Fruit fly (Drosophila melanogaster) whole organism, embryonic: ENCODE measurements around the gene CheB38c.

Source experiments
- Aef1 ChIP-seq: fragments of 200-800 bp; sonication (Bioruptor generic); IDR thresholded peaks from 3 replicates; pipeline ENCODE4 v1.3.6; 2022; ENCODE audit warnings: missing biosample characterization, missing genetic modification characterization
- Asciz ChIP-seq: fragments of 200-800 bp; sonication (Bioruptor generic); optimal IDR thresholded peaks from 2 replicates; lab custom pipeline; 2017; ENCODE audit warnings: missing biosample characterization, mild to moderate bottlenecking, missing genetic modification characterization, missing genetic modification reagents
- BEAF-32 ChIP-seq: fragments of 200-800 bp; sonication (Bioruptor generic); optimal IDR thresholded peaks from 3 replicates; lab custom pipeline; 2017; ENCODE audit warnings: missing biosample characterization, missing genetic modification characterization, mild to moderate bottlenecking, moderate library complexity, missing genetic modification reagents
- CG10267 ChIP-seq: fragments of 200-800 bp; sonication (Bioruptor generic); optimal IDR thresholded peaks from 2 replicates; lab custom pipeline; 2018; ENCODE audit warnings: missing biosample characterization, mild to moderate bottlenecking, missing genetic modification characterization, moderate library complexity
- CG10366 ChIP-seq: fragments of 200-800 bp; sonication (Bioruptor generic); IDR thresholded peaks from 2 replicates; pipeline ENCODE4 v1.3.6; 2022; ENCODE audit warnings: missing biosample characterization, missing genetic modification characterization
- CG10654 ChIP-seq: fragments of 200-800 bp; sonication (Bioruptor generic); optimal IDR thresholded peaks from 2 replicates; lab custom pipeline; 2016; ENCODE audit warnings: missing biosample characterization, missing genetic modification characterization
- CG10959 ChIP-seq: fragments of 200-800 bp; sonication (Bioruptor generic); IDR thresholded peaks from 2 replicates; pipeline ENCODE4 v1.3.6; 2022; ENCODE audit warnings: missing biosample characterization, missing genetic modification characterization
- CG11247 ChIP-seq: fragments of 200-800 bp; sonication (Bioruptor generic); IDR thresholded peaks from 2 replicates; pipeline ENCODE4 v1.3.6; 2022; ENCODE audit warnings: missing biosample characterization, missing genetic modification characterization
- CG13287 ChIP-seq: fragments of 200-800 bp; sonication (Bioruptor generic); IDR thresholded peaks from 2 replicates; pipeline ENCODE4 v1.3.6; 2022; ENCODE audit warnings: missing biosample characterization, missing genetic modification characterization; ENCODE audit not compliant: partially characterized antibody
- CG13894 ChIP-seq: fragments of 200-800 bp; sonication (Bioruptor generic); optimal IDR thresholded peaks from 3 replicates; lab custom pipeline; 2018; ENCODE audit warnings: missing biosample characterization, mild to moderate bottlenecking, missing genetic modification characterization, moderate library complexity
- CG15073 ChIP-seq: fragments of 200-800 bp; sonication (Bioruptor generic); optimal IDR thresholded peaks from 2 replicates; lab custom pipeline; 2016; ENCODE audit warnings: missing biosample characterization, missing genetic modification characterization
- CG17568 ChIP-seq: fragments of 200-800 bp; sonication (Bioruptor generic); optimal IDR thresholded peaks from 2 replicates; lab custom pipeline; 2018; ENCODE audit warnings: missing biosample characterization, mild to moderate bottlenecking, missing genetic modification characterization, moderate library complexity
- CG1832 ChIP-seq: fragments of 200-800 bp; sonication (Bioruptor generic); optimal IDR thresholded peaks from 2 replicates; lab custom pipeline; 2017; ENCODE audit warnings: missing biosample characterization, mild to moderate bottlenecking, missing genetic modification characterization, inconsistent platforms
- CG2875 ChIP-seq: fragments of 200-800 bp; sonication (Bioruptor generic); optimal IDR thresholded peaks from 2 replicates; lab custom pipeline; 2017; ENCODE audit warnings: missing biosample characterization, mild to moderate bottlenecking, missing genetic modification characterization, missing genetic modification reagents
- CG31388 ChIP-seq: fragments of 200-800 bp; sonication (Bioruptor generic); optimal IDR thresholded peaks from 2 replicates; lab custom pipeline; 2016; ENCODE audit warnings: missing biosample characterization, missing genetic modification characterization
- CG4617 ChIP-seq: fragments of 200-800 bp; sonication (Bioruptor generic); optimal IDR thresholded peaks from 3 replicates; lab custom pipeline; 2016; ENCODE audit warnings: missing biosample characterization, missing genetic modification characterization, borderline replicate concordance
- Camta ChIP-seq: fragments of 200-800 bp; sonication (Bioruptor generic); optimal IDR thresholded peaks from 2 replicates; lab custom pipeline; 2016; ENCODE audit warnings: missing biosample characterization, missing genetic modification characterization
- CrebB ChIP-seq: fragments of 200-800 bp; sonication (Bioruptor generic); optimal IDR thresholded peaks from 3 replicates; lab custom pipeline; 2018; ENCODE audit warnings: missing biosample characterization, mild to moderate bottlenecking, missing genetic modification characterization
- Dp ChIP-seq: fragments of 200-800 bp; sonication (Bioruptor generic); optimal IDR thresholded peaks from 2 replicates; lab custom pipeline; 2018; ENCODE audit warnings: missing biosample characterization, mild to moderate bottlenecking, missing genetic modification characterization, moderate library complexity
- Hey ChIP-seq: fragments of 200-800 bp; sonication (Bioruptor generic); optimal IDR thresholded peaks from 3 replicates; lab custom pipeline; 2018; ENCODE audit warnings: missing biosample characterization, mild to moderate bottlenecking, missing genetic modification characterization
- Hr51 ChIP-seq, 2 experiments: fragments of 200-800 bp; sonication (Bioruptor generic); optimal IDR thresholded peaks; 2 replicates in 1 of 2; 3 replicates in 1 of 2; lab custom pipeline; 2016 to 2018; ENCODE audit warnings: missing biosample characterization in 2 of 2, missing genetic modification characterization in 2 of 2, mild to moderate bottlenecking in 1 of 2, moderate library complexity in 1 of 2
- Hr78 ChIP-seq, 2 experiments: fragments of 200-800 bp in 1 of 2; fragments of >200 bp in 1 of 2; sonication (Bioruptor generic) in 1 of 2; optimal IDR thresholded peaks; 2 replicates each; lab custom pipeline; 2017 to 2019; ENCODE audit warnings: missing biosample characterization in 2 of 2, missing genetic modification characterization in 2 of 2, mild to moderate bottlenecking in 1 of 2, moderate library complexity in 1 of 2
- Hsf ChIP-seq: fragments of 200-800 bp; sonication (Bioruptor generic); optimal IDR thresholded peaks from 3 replicates; lab custom pipeline; 2016; ENCODE audit warnings: missing biosample characterization, missing genetic modification characterization
- MTF-1 ChIP-seq: fragments of 200-800 bp; sonication (Bioruptor generic); optimal IDR thresholded peaks from 2 replicates; lab custom pipeline; 2018; ENCODE audit warnings: missing biosample characterization, mild to moderate bottlenecking, missing genetic modification characterization, borderline replicate concordance
- NC2β ChIP-seq: fragments of 200-800 bp; sonication (Bioruptor generic); optimal IDR thresholded peaks from 2 replicates; lab custom pipeline; 2016; ENCODE audit warnings: missing biosample characterization, missing genetic modification characterization
- Nf-YB ChIP-seq: fragments of 200-800 bp; sonication (Bioruptor generic); optimal IDR thresholded peaks from 3 replicates; lab custom pipeline; 2019; ENCODE audit warnings: missing biosample characterization, mild to moderate bottlenecking, missing genetic modification characterization, moderate library complexity
- Nf-YC ChIP-seq: fragments of 200-800 bp; optimal IDR thresholded peaks from 3 replicates; lab custom pipeline; 2019; ENCODE audit warnings: missing biosample characterization, mild to moderate bottlenecking, missing genetic modification characterization, moderate library complexity
- Taf1 ChIP-seq: fragments of 200-800 bp; sonication (Bioruptor generic); IDR thresholded peaks from 2 replicates; pipeline ENCODE4 v1.3.6; 2022; ENCODE audit warnings: missing biosample characterization, missing genetic modification characterization
- aop ChIP-seq: fragments of 200-800 bp; sonication (Bioruptor generic); IDR thresholded peaks from 2 replicates; pipeline ENCODE4 v1.3.6; 2022; ENCODE audit warnings: missing biosample characterization, missing genetic modification characterization
- bab2 ChIP-seq: fragments of 200-800 bp; sonication (Bioruptor generic); optimal IDR thresholded peaks from 2 replicates; lab custom pipeline; 2016; ENCODE audit warnings: missing biosample characterization, missing genetic modification characterization
- bbx ChIP-seq: fragments of 200-800 bp; sonication (Bioruptor generic); IDR thresholded peaks from 2 replicates; pipeline ENCODE4 v1.3.6; 2022; ENCODE audit warnings: missing biosample characterization, missing genetic modification characterization; ENCODE audit not compliant: partially characterized antibody
- btn ChIP-seq: fragments of 200-800 bp; sonication (Bioruptor generic); optimal IDR thresholded peaks from 2 replicates; lab custom pipeline; 2016; ENCODE audit warnings: missing biosample characterization, missing genetic modification characterization
- chif ChIP-seq, 2 experiments: fragments of 200-800 bp; sonication (Bioruptor generic); optimal IDR thresholded peaks; 3 replicates each; lab custom pipeline; 2016; ENCODE audit warnings: missing biosample characterization in 2 of 2, missing genetic modification characterization in 2 of 2
- dan ChIP-seq: fragments of 200-800 bp; sonication (Bioruptor generic); IDR thresholded peaks from 2 replicates; pipeline ENCODE4 v1.3.6; 2022; ENCODE audit warnings: missing biosample characterization, missing genetic modification characterization
- disco-r ChIP-seq: fragments of 200-800 bp; sonication (Bioruptor generic); optimal IDR thresholded peaks from 2 replicates; lab custom pipeline; 2016; ENCODE audit warnings: missing biosample characterization, missing genetic modification characterization
- exex ChIP-seq: fragments of 200-800 bp; sonication (Bioruptor generic); optimal IDR thresholded peaks from 4 replicates; lab custom pipeline; 2018; ENCODE audit warnings: missing biosample characterization, mild to moderate bottlenecking, missing genetic modification characterization, moderate library complexity
- fd3F ChIP-seq: fragments of 200-800 bp; sonication (Bioruptor generic); optimal IDR thresholded peaks from 2 replicates; lab custom pipeline; 2018; ENCODE audit warnings: missing biosample characterization, mild to moderate bottlenecking, missing genetic modification characterization, moderate library complexity
- gcm ChIP-seq: fragments of 200-800 bp; sonication (Bioruptor generic); optimal IDR thresholded peaks from 2 replicates; lab custom pipeline; 2019; ENCODE audit warnings: missing biosample characterization, mild to moderate bottlenecking, missing genetic modification characterization, moderate library complexity
- lbe ChIP-seq: fragments of 200-800 bp; sonication (Bioruptor generic); optimal IDR thresholded peaks from 2 replicates; lab custom pipeline; 2016; ENCODE audit warnings: missing biosample characterization, mild to moderate bottlenecking, missing genetic modification characterization
- luna ChIP-seq: fragments of 200-800 bp; sonication (Bioruptor generic); optimal IDR thresholded peaks from 2 replicates; lab custom pipeline; 2016; ENCODE audit warnings: missing biosample characterization, missing genetic modification characterization
- mld ChIP-seq: fragments of 200-800 bp; sonication (Bioruptor generic); IDR thresholded peaks from 3 replicates; pipeline ENCODE4 v1.3.6; 2022; ENCODE audit warnings: missing biosample characterization, missing genetic modification characterization; ENCODE audit not compliant: partially characterized antibody
- pan ChIP-seq, 4 experiments: fragments of >200 bp in 3 of 4; fragments of 200-800 bp in 1 of 4; sonication (Bioruptor generic) in 1 of 4; optimal IDR thresholded peaks in 3 of 4; IDR thresholded peaks in 1 of 4; 2 replicates each; pipeline versions ENCODE4 v1.3.6 to Lab custom; 2017 to 2022; ENCODE audit warnings: missing biosample characterization in 2 of 4, missing genetic modification characterization in 2 of 4, mixed read lengths in 1 of 4
- pho ChIP-seq: fragments of 200-800 bp; sonication (Bioruptor generic); optimal IDR thresholded peaks from 2 replicates; lab custom pipeline; 2016; ENCODE audit warnings: missing biosample characterization, missing genetic modification characterization
- phol ChIP-seq: fragments of 200-800 bp; sonication (Bioruptor generic); optimal IDR thresholded peaks from 3 replicates; lab custom pipeline; 2018; ENCODE audit warnings: missing biosample characterization, mild to moderate bottlenecking, missing genetic modification characterization, moderate library complexity
- slbo ChIP-seq: fragments of 200-800 bp; sonication (Bioruptor generic); IDR thresholded peaks from 2 replicates; pipeline ENCODE4 v1.3.6; 2022; ENCODE audit warnings: missing biosample characterization, missing genetic modification characterization
- vvl ChIP-seq: fragments of 200-800 bp; sonication (Bioruptor generic); IDR thresholded peaks from 2 replicates; pipeline ENCODE4 v1.3.6; 2022; ENCODE audit warnings: missing biosample characterization, missing genetic modification characterization

CheB38c gene

DNA sequence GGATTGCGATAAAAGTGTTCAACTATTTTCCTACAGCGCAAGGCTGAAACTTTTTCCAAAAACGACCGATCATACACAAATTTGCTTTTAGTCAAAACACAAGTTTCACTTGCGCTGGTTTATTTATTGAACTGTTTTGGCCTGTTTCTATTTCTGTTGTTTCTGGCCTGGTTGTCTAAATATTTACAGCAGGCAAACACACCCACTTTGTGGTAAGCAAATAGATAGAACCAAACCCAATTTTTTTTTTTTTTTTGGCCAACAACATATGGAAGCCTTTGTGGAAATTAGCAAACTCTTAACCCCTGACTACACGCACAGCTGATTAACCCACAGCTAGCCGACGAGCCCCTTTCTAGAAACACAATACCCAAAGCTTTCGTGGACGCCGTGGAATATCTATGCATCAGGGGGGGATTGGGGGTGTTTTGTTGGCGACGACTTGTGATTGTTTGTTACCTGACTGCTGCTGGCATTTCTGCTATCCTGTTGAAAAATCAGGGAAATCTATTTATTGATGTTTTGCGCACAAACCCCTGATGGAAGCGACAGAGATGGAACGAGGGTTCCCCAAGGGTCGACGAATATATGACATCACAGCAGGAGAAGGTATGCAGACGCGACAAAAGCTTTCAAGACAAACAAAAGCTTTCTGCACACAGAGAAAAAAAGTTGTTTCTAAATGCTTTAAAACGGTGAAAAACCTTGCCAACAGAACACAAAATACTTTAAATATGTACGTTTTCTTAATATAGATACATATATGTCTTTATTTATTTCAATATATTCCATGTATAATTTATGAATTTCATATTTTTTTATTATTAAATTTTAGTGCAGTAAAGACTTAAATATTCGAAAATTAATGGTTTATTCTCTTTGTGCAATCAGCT, 12.8 kb downstream of the CheB38c start:
- TF ChIP-seq Camta (no peak), CG15073 (GFP tag; lab: Kevin White, UChicago) (no peak), aop (GFP tag; lab: Robert Waterston, UW) (no peak), Aef1 (GFP tag; lab: Robert Waterston, UW) (peak; percentile 25; the same call in 1 of the 3 replicates), btn (no peak), BEAF-32 (GFP tag; lab: Kevin White, UChicago) (no peak), CG10959 (GFP tag; lab: Robert Waterston, UW) (no peak), exex (peak; percentile 16), CG10366 (GFP tag; lab: Robert Waterston, UW) (peak; percentile 31; the same call in 1 of the 2 replicates), pan (optimal IDR thresholded peaks at IDR 0.05; lab: Kevin White, UChicago) (no peak), pan (GFP tag; optimal IDR thresholded peaks at IDR 0.05 in 1 of 2, IDR thresholded peaks at IDR 0.05 in 1 of 2) (peak in 1 of 2 experiments; percentile 80), CG13287 (0 out of 2 replicates have a peak, but pooled peaks have one; percentile 6), CG17568 (GFP tag; lab: Kevin White, UChicago) (peak; percentile 65), Taf1 (GFP tag; lab: Robert Waterston, UW) (no peak), CG31388 (GFP tag; lab: Kevin White, UChicago) (no peak), gcm (GFP tag; lab: Kevin White, UChicago) (peak; percentile 0), CrebB (tag; lab: Kevin White, UChicago) (no peak), luna (GFP tag; lab: Kevin White, UChicago) (no peak), CG13894 (tag; lab: Kevin White, UChicago) (peak; percentile 49), CG11247 (no peak; the same call in 1 of the 2 replicates), CG10267 (peak; percentile 43), lbe (GFP tag; lab: Kevin White, UChicago) (no peak), Hey (peak; percentile 25), Hr51 (GFP tag; optimal IDR thresholded peaks at IDR 0.05; lab: Kevin White, UChicago) (peak; percentile 6 to 68), chif (GFP tag; optimal IDR thresholded peaks at IDR 0.05; lab: Kevin White, UChicago) (peak in 1 of 2 experiments; percentile 3), bbx (no peak), NC2β (no peak), MTF-1 (GFP tag; lab: Kevin White, UChicago) (no peak), Hr78 (GFP tag; optimal IDR thresholded peaks at IDR 0.05; lab: Kevin White, UChicago) (no peak), vvl (GFP tag; lab: Robert Waterston, UW) (peak; percentile 75), CG2875 (GFP tag; lab: Kevin White, UChicago) (peak; percentile 17), fd3F (peak; percentile 61), slbo (GFP tag; lab: Robert Waterston, UW) (peak; percentile 63), Hsf (no peak), CG1832 (no peak), CG10654 (GFP tag; lab: Kevin White, UChicago) (no peak), Nf-YB (GFP tag; lab: Kevin White, UChicago) (no peak), Nf-YC (peak; percentile 50), CG4617 (GFP tag; lab: Kevin White, UChicago) (no peak), mld (GFP tag; lab: Robert Waterston, UW) (no peak), Dp (no peak), phol (peak; percentile 44), disco-r (GFP tag; lab: Kevin White, UChicago) (no peak), dan (GFP tag; lab: Robert Waterston, UW) (no peak), pho (GFP tag; lab: Kevin White, UChicago) (peak; percentile 11), Asciz (GFP tag; lab: Kevin White, UChicago) (peak; percentile 55), bab2 (GFP tag; lab: Kevin White, UChicago) (peak; percentile 2)
